Worm (Caenorhabditis elegans): Measurements from ENCODE around the gene arrd-19.

ce11 chrV:3358267-3358666 is 43.0 kb upstream of the arrd-19 start, which contains the start of gene C04E12.5:
- TF ChIP-seq ztf-23 (GFP tag; IDR thresholded peaks at IDR 0.05) = no peak
- no peak for TF ChIP-seq flt-1 (GFP tag; IDR thresholded peaks at IDR 0.05)
- no peak for TF ChIP-seq ztf-29 (GFP tag; IDR thresholded peaks at IDR 0.05)
- no peak for TF ChIP-seq ref-1 (GFP tag; conservative IDR thresholded peaks at IDR 0.05)
- TF ChIP-seq T22C8.4 (GFP tag; IDR thresholded peaks at IDR 0.05) = no peak
- TF ChIP-seq tab-1 (GFP tag; IDR thresholded peaks at IDR 0.05) = no peak
- no peak for TF ChIP-seq cog-1 (tag; optimal IDR thresholded peaks at IDR 0.05)
- no peak for TF ChIP-seq med-1 (GFP tag; optimal IDR thresholded peaks at IDR 0.05; ENCODE audit: insufficient read depth)

Measured in whole organism, midembryonic.